Fruit fly (Drosophila melanogaster): ENCODE results near the gene CG9588.

CG9588 gene

DNA sequence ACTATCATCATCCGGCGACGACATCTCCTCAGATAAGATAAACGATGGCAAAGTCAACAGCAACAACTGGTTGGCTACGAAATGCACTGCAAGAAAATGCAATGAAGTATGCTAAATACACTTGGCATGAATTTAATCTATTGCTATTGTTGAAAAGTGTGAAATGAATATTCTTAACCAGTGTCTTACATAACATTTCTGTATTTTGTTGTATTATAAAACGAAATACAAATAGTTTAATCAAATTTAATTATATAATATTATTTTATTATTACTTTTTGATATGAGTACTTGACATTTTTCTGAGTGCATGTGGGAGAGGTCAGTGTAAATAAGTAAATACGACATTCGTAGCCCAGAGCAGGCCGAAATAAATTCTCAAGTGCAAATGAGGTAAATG is 37.1 kb upstream of the CG9588 start (continued):
- no peak for TF ChIP-seq bcd (GFP tag; optimal IDR thresholded peaks at IDR 0.05)
- peak; percentile 62 for TF ChIP-seq CG15696 (tag; optimal IDR thresholded peaks at IDR 0.05)
- TF ChIP-seq zfh2 (GFP tag; optimal IDR thresholded peaks at IDR 0.05), result no peak
- peak; percentile 50; the same call in 1 of the 2 replicates for TF ChIP-seq CG31441 (GFP tag; IDR thresholded peaks at IDR 0.05)
- TF ChIP-seq CG11695 (GFP tag; IDR thresholded peaks at IDR 0.05), result no peak
- TF ChIP-seq btn (GFP tag; optimal IDR thresholded peaks at IDR 0.05), result no peak
- no peak for TF ChIP-seq sr (GFP tag; IDR thresholded peaks at IDR 0.05)
- no peak for TF ChIP-seq CG10565 (GFP tag; optimal IDR thresholded peaks at IDR 0.05)
- TF ChIP-seq Lhr (GFP tag; optimal IDR thresholded peaks at IDR 0.05), result no peak
- TF ChIP-seq CG1233 (GFP tag; optimal IDR thresholded peaks at IDR 0.05), result peak; percentile 51
- no peak for TF ChIP-seq MBD-R2 (GFP tag; IDR thresholded peaks at IDR 0.05)
- TF ChIP-seq D19A (tag; optimal IDR thresholded peaks at IDR 0.05), result peak; percentile 55
- no peak for TF ChIP-seq CG6791 (GFP tag; IDR thresholded peaks at IDR 0.05; ENCODE audit: partially characterized antibody)
- peak; percentile 30 for TF ChIP-seq Fer1 (GFP tag; optimal IDR thresholded peaks at IDR 0.05)
- no peak for TF ChIP-seq CG3726 (GFP tag; IDR thresholded peaks at IDR 0.05)
- TF ChIP-seq CG10147 (GFP tag; optimal IDR thresholded peaks at IDR 0.05), result no peak
- no peak for TF ChIP-seq CG34422 (GFP tag; IDR thresholded peaks at IDR 0.05)
- no peak for TF ChIP-seq stwl (tag; optimal IDR thresholded peaks at IDR 0.05)
- no peak for TF ChIP-seq CG8290 (GFP tag; optimal IDR thresholded peaks at IDR 0.05)
- no peak for TF ChIP-seq CG8290 (tag; optimal IDR thresholded peaks at IDR 0.05)
- TF ChIP-seq CG13624 (GFP tag; optimal IDR thresholded peaks at IDR 0.05), result no peak
- TF ChIP-seq wor (GFP tag; IDR thresholded peaks at IDR 0.05), result no peak
- TF ChIP-seq toy (GFP tag; IDR thresholded peaks at IDR 0.05), result no peak
- no peak for TF ChIP-seq gfzf (GFP tag; optimal IDR thresholded peaks at IDR 0.05)
- TF ChIP-seq Tbp (GFP tag; optimal IDR thresholded peaks at IDR 0.05), result no peak
- TF ChIP-seq fd102C (GFP tag; optimal IDR thresholded peaks at IDR 0.05), result peak; percentile 21
- no peak for TF ChIP-seq caup (GFP tag; optimal IDR thresholded peaks at IDR 0.05; ENCODE audit: severe bottlenecking)
- no peak for TF ChIP-seq CG8089 (GFP tag; optimal IDR thresholded peaks at IDR 0.05)
- TF ChIP-seq CG4328 (GFP tag; optimal IDR thresholded peaks at IDR 0.05), result no peak
- no peak for TF ChIP-seq sens-2 (GFP tag; IDR thresholded peaks at IDR 0.05)
- TF ChIP-seq CG14667 (GFP tag; IDR thresholded peaks at IDR 0.05), result no peak
- TF ChIP-seq CG6683 (GFP tag; optimal IDR thresholded peaks at IDR 0.05), result no peak
- TF ChIP-seq her (GFP tag; optimal IDR thresholded peaks at IDR 0.05), result no peak
- TF ChIP-seq sisA (GFP tag; IDR thresholded peaks at IDR 0.05), result no peak; the same call in 1 of the 2 replicates
- TF ChIP-seq GATAe (GFP tag; conservative IDR thresholded peaks at IDR 0.05), result no peak
- TF ChIP-seq CG11723 (GFP tag; optimal IDR thresholded peaks at IDR 0.05), result peak; percentile 23
- no peak for TF ChIP-seq CG8478 (optimal IDR thresholded peaks at IDR 0.05)
- TF ChIP-seq CTCF (GFP tag; optimal IDR thresholded peaks at IDR 0.05), result no peak
- peak; percentile 36 for TF ChIP-seq Hmr (GFP tag; optimal IDR thresholded peaks at IDR 0.05)
- peak; percentile 6 for TF ChIP-seq nerfin-1 (tag; optimal IDR thresholded peaks at IDR 0.05)
- TF ChIP-seq cad (GFP tag; optimal IDR thresholded peaks at IDR 0.05), result no peak
- peak; percentile 43 for TF ChIP-seq Fer3 (tag; optimal IDR thresholded peaks at IDR 0.05)
- TF ChIP-seq CG7372 (GFP tag; IDR thresholded peaks at IDR 0.05), result no peak
- peak; percentile 15 for TF ChIP-seq az2 (GFP tag; optimal IDR thresholded peaks at IDR 0.05)
- no peak for TF ChIP-seq Antp (GFP tag; optimal IDR thresholded peaks at IDR 0.05)
- no peak for TF ChIP-seq D (optimal IDR thresholded peaks at IDR 0.05)
- TF ChIP-seq D (GFP tag; optimal IDR thresholded peaks at IDR 0.05), result peak; percentile 33
- no peak for TF ChIP-seq CG4360 (GFP tag; IDR thresholded peaks at IDR 0.05)
- no peak for TF ChIP-seq HmgD (GFP tag; optimal IDR thresholded peaks at IDR 0.05)
- TF ChIP-seq HLH3B (GFP tag; IDR thresholded peaks at IDR 0.05), result peak; percentile 37; the same call in 1 of the 2 replicates
- no peak for TF ChIP-seq CG3163 (GFP tag; optimal IDR thresholded peaks at IDR 0.05)
- peak; percentile 65 for TF ChIP-seq dmrt11E (tag; optimal IDR thresholded peaks at IDR 0.05)
- TF ChIP-seq CG16813 (GFP tag; IDR thresholded peaks at IDR 0.05; ENCODE audit: partially characterized antibody), result no peak
- TF ChIP-seq CG15073 (GFP tag; optimal IDR thresholded peaks at IDR 0.05), result no peak
